Fruit fly (Drosophila melanogaster) S2 (cell line): Measurements from ENCODE around the gene CG10132.

Experiments used
- CG8478 ChIP-seq: fragments of >200 bp; optimal IDR thresholded peaks from 2 replicates; lab custom pipeline; 2018
- CTCF ChIP-seq, 2 experiments: fragments of >200 bp; optimal IDR thresholded peaks; 2 replicates each; lab custom pipeline; 2018

- TF ChIP-seq CG8478 (no peak), CTCF (optimal IDR thresholded peaks at IDR 0.05; lab: Kevin White, UChicago) (no peak)
These were observed 24.5 kb downstream of the CG10132 start for dm6 chr2L:19543010-19543564.
